Worm (Caenorhabditis elegans) whole organism, early embryonic: ENCODE data around the gene ZK1290.14.

Experiments
- hmbx-1 ChIP-seq: sonication (generic microtip); optimal IDR thresholded peaks from 2 replicates; lab custom pipeline; 2016; ENCODE audit warnings: mild to moderate bottlenecking, missing genetic modification characterization, missing compliant biosample characterization
- hmg-4 ChIP-seq: fragments of 200-800 bp; sonication (Bioruptor generic); optimal IDR thresholded peaks from 2 replicates; lab custom pipeline; 2018; ENCODE audit warnings: mild to moderate bottlenecking, missing genetic modification characterization, missing compliant biosample characterization

- TF ChIP-seq hmbx-1 (no peak), hmg-4 (GFP tag; lab: Kevin White, UChicago) (no peak)
Measured at ce11 chrII:7548044-7548443, 7.3 kb downstream of the ZK1290.14 start, which contains the start of gene fbxa-224.
